Fruit fly (Drosophila melanogaster): Measurements from ENCODE around the gene Mnt.

Mnt gene

DNA sequence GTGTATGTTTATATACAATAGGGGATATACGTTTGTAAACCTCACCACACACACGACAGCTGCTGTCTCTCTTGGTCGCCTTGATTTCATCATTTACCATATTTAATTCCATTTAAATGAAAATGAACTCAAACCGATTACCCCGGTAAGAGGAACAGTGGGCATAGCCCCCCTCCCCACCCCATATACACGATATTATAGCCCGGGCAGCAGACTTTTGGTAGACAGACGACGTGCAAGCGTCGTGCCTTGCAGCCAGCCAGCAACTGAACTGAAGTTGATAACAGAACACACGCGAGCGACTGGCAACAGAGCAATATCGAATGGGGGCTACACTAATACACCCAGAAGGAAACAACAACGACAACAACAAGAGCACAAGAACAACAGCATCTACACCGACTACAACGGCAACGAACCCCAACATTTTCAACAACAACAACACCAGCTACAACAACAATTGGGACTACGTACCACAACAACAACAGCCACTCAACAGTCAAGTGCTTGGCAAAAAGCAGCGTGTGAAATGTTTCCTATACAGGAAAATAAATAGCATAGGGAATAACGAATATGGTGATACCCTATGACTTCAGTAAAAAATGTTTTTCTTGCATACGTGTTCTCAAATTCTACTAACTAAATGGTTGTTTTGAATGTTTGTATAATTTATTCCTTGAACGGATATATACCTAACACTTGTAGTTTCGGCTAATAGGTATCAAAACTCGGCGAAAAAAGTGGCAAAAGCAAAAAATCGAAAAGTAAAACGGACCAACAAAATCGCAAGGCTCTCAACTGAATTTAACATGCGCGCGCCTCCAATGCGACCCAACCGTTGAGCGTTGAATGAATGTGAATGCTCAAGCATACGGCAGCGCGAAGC lies 71.6 kb downstream of the Mnt start (continued):
- TF ChIP-seq emc (GFP tag; optimal IDR thresholded peaks at IDR 0.05) (peak; percentile 79), CG18764 (GFP tag; optimal IDR thresholded peaks at IDR 0.05) (peak; percentile 55), mam (GFP tag; optimal IDR thresholded peaks at IDR 0.05) (peak; percentile 83), CG10209 (GFP tag; optimal IDR thresholded peaks at IDR 0.05) (peak; percentile 77), CG8765 (GFP tag; IDR thresholded peaks at IDR 0.05) (peak; percentile 36; the same call in 1 of the 2 replicates), sens (GFP tag) (peak; percentile 96), CG32772 (GFP tag; IDR thresholded peaks at IDR 0.05) (peak; percentile 85), CG1602 (GFP tag; optimal IDR thresholded peaks at IDR 0.05) (peak; percentile 68), CG15269 (tag; optimal IDR thresholded peaks at IDR 0.05) (peak; percentile 89), pita (GFP tag; optimal IDR thresholded peaks at IDR 0.05) (no peak), fru (optimal IDR thresholded peaks at IDR 0.05) (no peak), PHDP (tag; optimal IDR thresholded peaks at IDR 0.05) (peak; percentile 84), CG3995 (GFP tag; optimal IDR thresholded peaks at IDR 0.05) (peak; percentile 25), Ada2b (GFP tag; IDR thresholded peaks at IDR 0.05) (peak; percentile 86), Gug (GFP tag; IDR thresholded peaks at IDR 0.05) (peak; percentile 68; the same call in 3 of the 4 replicates), stwl (tag; optimal IDR thresholded peaks at IDR 0.05) (no peak), CG15011 (GFP tag; optimal IDR thresholded peaks at IDR 0.05) (peak; percentile 76), CG9932 (GFP tag; IDR thresholded peaks at IDR 0.05) (peak; percentile 63), CG10543 (GFP tag; optimal IDR thresholded peaks at IDR 0.05) (peak; percentile 71), CG12769 (tag; optimal IDR thresholded peaks at IDR 0.05) (peak; percentile 94), Usf (GFP tag; optimal IDR thresholded peaks at IDR 0.05) (peak; percentile 45), psq (GFP tag; optimal IDR thresholded peaks at IDR 0.05) (peak; percentile 2), CG34376 (GFP tag; optimal IDR thresholded peaks at IDR 0.05) (peak; percentile 65), al (GFP tag; IDR thresholded peaks at IDR 0.05) (peak; percentile 83), nom (GFP tag; optimal IDR thresholded peaks at IDR 0.05) (no peak), bab2 (GFP tag; optimal IDR thresholded peaks at IDR 0.05) (peak; percentile 86), Lpt (GFP tag; optimal IDR thresholded peaks at IDR 0.05) (no peak), BtbVII (GFP tag; optimal IDR thresholded peaks at IDR 0.05) (peak; percentile 56), Asciz (GFP tag; optimal IDR thresholded peaks at IDR 0.05) (peak; percentile 73), CG31365 (tag; optimal IDR thresholded peaks at IDR 0.05) (peak; percentile 43), CG10654 (GFP tag; optimal IDR thresholded peaks at IDR 0.05) (peak; percentile 70), Poxn (GFP tag; IDR thresholded peaks at IDR 0.05) (peak; percentile 67), ewg (GFP tag; optimal IDR thresholded peaks at IDR 0.05) (peak; percentile 77), fu2 (GFP tag; optimal IDR thresholded peaks at IDR 0.05) (peak; percentile 79), Xrp1 (GFP tag; IDR thresholded peaks at IDR 0.05) (peak; percentile 85), h (optimal IDR thresholded peaks at IDR 0.05) (no peak), Tbp (GFP tag; optimal IDR thresholded peaks at IDR 0.05) (no peak), Scr (GFP tag; IDR thresholded peaks at IDR 0.05; ENCODE audit: partially characterized antibody) (no peak), Neu2 (GFP tag; optimal IDR thresholded peaks at IDR 0.05; ENCODE audit: borderline replicate concordance) (peak; percentile 65), run (tag; optimal IDR thresholded peaks at IDR 0.05) (peak; percentile 65), cad (GFP tag; optimal IDR thresholded peaks at IDR 0.05) (no peak), Vsx1 (GFP tag; optimal IDR thresholded peaks at IDR 0.05) (no peak), C15 (GFP tag; IDR thresholded peaks at IDR 0.05) (peak; percentile 9; the same call in 1 of the 3 replicates), disco-r (GFP tag; optimal IDR thresholded peaks at IDR 0.05) (peak; percentile 78), Myb (GFP tag; optimal IDR thresholded peaks at IDR 0.05) (peak; percentile 75), CG18476 (GFP tag; optimal IDR thresholded peaks at IDR 0.05) (peak; percentile 77), jigr1 (GFP tag; IDR thresholded peaks at IDR 0.05) (peak; percentile 63; the same call in 2 of the 3 replicates), MTF-1 (GFP tag; optimal IDR thresholded peaks at IDR 0.05; ENCODE audit: borderline replicate concordance) (peak; percentile 63), nerfin-2 (GFP tag; IDR thresholded peaks at IDR 0.05; ENCODE audit: partially characterized antibody) (peak; percentile 25; the same call in 1 of the 2 replicates)
